Fruit fly (Drosophila melanogaster) whole organism, wandering third instar larva: ENCODE results near the gene 5PtaseI.

ENCODE experiments used
- Abd-B ChIP-seq: fragments of >200 bp; optimal IDR thresholded peaks from 2 replicates; lab custom pipeline; 2017; ENCODE audit warnings: missing biosample characterization, missing genetic modification characterization
- CG32264 ChIP-seq: fragments of 200-800 bp; sonication (Bioruptor generic); optimal IDR thresholded peaks from 2 replicates; lab custom pipeline; 2016; ENCODE audit warnings: missing biosample characterization, missing genetic modification characterization
- CG9705 ChIP-seq: fragments of 200-800 bp; sonication (Bioruptor generic); optimal IDR thresholded peaks from 2 replicates; lab custom pipeline; 2018; ENCODE audit warnings: missing biosample characterization, mild to moderate bottlenecking, missing genetic modification characterization
- CrebA ChIP-seq: fragments of 200-800 bp; sonication (Bioruptor generic); optimal IDR thresholded peaks from 2 replicates; lab custom pipeline; 2016; ENCODE audit warnings: missing biosample characterization, mild to moderate bottlenecking, missing genetic modification characterization, borderline replicate concordance
- Dfd ChIP-seq: fragments of >200 bp; optimal IDR thresholded peaks from 2 replicates; lab custom pipeline; 2017; ENCODE audit warnings: missing biosample characterization, missing genetic modification characterization
- Dif ChIP-seq: fragments of 200-275, 200-300 bp; sonication (Bioruptor generic); optimal IDR thresholded peaks from 2 replicates; lab custom pipeline; 2018; ENCODE audit warnings: missing biosample characterization, missing genetic modification characterization; ENCODE audit not compliant: partially characterized antibody
- GATAd ChIP-seq: sonication (Bioruptor generic); optimal IDR thresholded peaks from 2 replicates; lab custom pipeline; 2016; ENCODE audit warnings: missing biosample characterization, missing genetic modification characterization
- HLH106 ChIP-seq: fragments of 200-800 bp; optimal IDR thresholded peaks from 3 replicates; lab custom pipeline; 2019; ENCODE audit warnings: missing biosample characterization, mild to moderate bottlenecking, missing genetic modification characterization, moderate library complexity
- Hnf4 ChIP-seq: fragments of 200-800 bp; sonication (Bioruptor generic); optimal IDR thresholded peaks from 2 replicates; lab custom pipeline; 2016; ENCODE audit warnings: missing biosample characterization, mild to moderate bottlenecking, missing genetic modification characterization
- Hr78 ChIP-seq: fragments of >200 bp; optimal IDR thresholded peaks from 2 replicates; lab custom pipeline; 2017; ENCODE audit warnings: missing biosample characterization, missing genetic modification characterization
- Hr83 ChIP-seq: fragments of 200-300 bp; sonication (Bioruptor generic); optimal IDR thresholded peaks from 2 replicates; lab custom pipeline; 2016; ENCODE audit warnings: missing biosample characterization, mild to moderate bottlenecking, missing genetic modification characterization, moderate library complexity; ENCODE audit not compliant: poor library complexity, severe bottlenecking
- Jra ChIP-seq: sonication (Bioruptor generic); optimal IDR thresholded peaks from 2 replicates; lab custom pipeline; 2016; ENCODE audit warnings: missing biosample characterization, missing genetic modification characterization
- Mio ChIP-seq: sonication (Bioruptor generic); optimal IDR thresholded peaks from 2 replicates; lab custom pipeline; 2016; ENCODE audit warnings: missing biosample characterization, missing genetic modification characterization
- Myc ChIP-seq: fragments of >200 bp; optimal IDR thresholded peaks from 2 replicates; lab custom pipeline; 2017
- N ChIP-seq: fragments of >200 bp; optimal IDR thresholded peaks from 2 replicates; lab custom pipeline; 2018; ENCODE audit warnings: missing biosample characterization, missing external identifiers, missing genetic modification characterization
- OdsH ChIP-seq: fragments of 200-800 bp; sonication (Bioruptor generic); optimal IDR thresholded peaks from 2 replicates; lab custom pipeline; 2016; ENCODE audit warnings: missing biosample characterization, mild to moderate bottlenecking, missing genetic modification characterization
- Rel ChIP-seq, 2 experiments: fragments of 200-800 bp; sonication (Bioruptor generic) in 1 of 2; optimal IDR thresholded peaks; 2 replicates in 1 of 2; 3 replicates in 1 of 2; lab custom pipeline; 2016 to 2019; ENCODE audit warnings: mild to moderate bottlenecking in 2 of 2, missing biosample characterization in 2 of 2, missing genetic modification characterization in 2 of 2, moderate library complexity in 1 of 2
- Sp1 ChIP-seq: fragments of 200-800 bp; sonication (Bioruptor generic); optimal IDR thresholded peaks from 3 replicates; lab custom pipeline; 2019; ENCODE audit warnings: missing biosample characterization, mild to moderate bottlenecking, missing genetic modification characterization, moderate library complexity
- Vsx2 ChIP-seq: fragments of 200-300, 225-300 bp; sonication (Bioruptor generic); optimal IDR thresholded peaks from 2 replicates; lab custom pipeline; 2018; ENCODE audit warnings: missing biosample characterization, missing genetic modification characterization; ENCODE audit not compliant: partially characterized antibody
- br ChIP-seq: fragments of 200-800 bp; sonication (Bioruptor generic); optimal IDR thresholded peaks from 2 replicates; lab custom pipeline; 2016; ENCODE audit warnings: missing biosample characterization, missing genetic modification characterization
- brk ChIP-seq: fragments of 200-800 bp; sonication (Bioruptor generic); optimal IDR thresholded peaks from 2 replicates; lab custom pipeline; 2016; ENCODE audit warnings: missing biosample characterization, mild to moderate bottlenecking, missing genetic modification characterization
- dl ChIP-seq, 2 experiments: fragments of 175-275, 200-275 bp in 1 of 2; fragments of 200-275 bp in 1 of 2; sonication (Bioruptor generic); optimal IDR thresholded peaks; lab custom pipeline; 2018; ENCODE audit warnings: mild to moderate bottlenecking in 2 of 2, missing biosample characterization in 2 of 2, missing genetic modification characterization in 2 of 2, moderate library complexity in 2 of 2; ENCODE audit not compliant: partially characterized antibody in 2 of 2, insufficient read depth in 1 of 2
- dmrt93B ChIP-seq: fragments of 200-800 bp; sonication (Bioruptor generic); optimal IDR thresholded peaks from 2 replicates; lab custom pipeline; 2018; ENCODE audit warnings: missing biosample characterization, mild to moderate bottlenecking, missing genetic modification characterization
- dsf ChIP-seq: sonication (Bioruptor generic); optimal IDR thresholded peaks from 2 replicates; lab custom pipeline; 2016; ENCODE audit warnings: missing biosample characterization, missing genetic modification characterization, borderline replicate concordance
- ey ChIP-seq: fragments of 200-800 bp; sonication (Bioruptor generic); optimal IDR thresholded peaks from 2 replicates; lab custom pipeline; 2016; ENCODE audit warnings: missing biosample characterization, missing genetic modification characterization
- foxo ChIP-seq, 2 experiments: fragments of 200-800 bp; sonication (Bioruptor generic); optimal IDR thresholded peaks; 2 replicates in 1 of 2; 3 replicates in 1 of 2; lab custom pipeline; 2016 to 2017; ENCODE audit warnings: missing biosample characterization in 2 of 2, missing genetic modification characterization in 2 of 2
- fru ChIP-seq: fragments of 200-800 bp; sonication (Bioruptor generic); optimal IDR thresholded peaks from 3 replicates; lab custom pipeline; 2016; ENCODE audit warnings: missing biosample characterization, mild to moderate bottlenecking, missing genetic modification characterization
- h ChIP-seq: fragments of 200-800 bp; sonication (Bioruptor generic); optimal IDR thresholded peaks from 3 replicates; lab custom pipeline; 2016; ENCODE audit warnings: missing biosample characterization, mild to moderate bottlenecking, missing genetic modification characterization
- jim ChIP-seq: fragments of 175-275, 200-325 bp; sonication (Bioruptor generic); optimal IDR thresholded peaks from 2 replicates; lab custom pipeline; 2016; ENCODE audit warnings: missing biosample characterization, mild to moderate bottlenecking, missing genetic modification characterization
- lola ChIP-seq: fragments of >200 bp; optimal IDR thresholded peaks from 2 replicates; lab custom pipeline; 2017; ENCODE audit warnings: missing biosample characterization, missing genetic modification characterization
- pan ChIP-seq: fragments of >200 bp; optimal IDR thresholded peaks from 2 replicates; lab custom pipeline; 2017
- psq ChIP-seq: fragments of 200-800 bp; sonication (Bioruptor generic); optimal IDR thresholded peaks from 3 replicates; lab custom pipeline; 2017; ENCODE audit warnings: missing biosample characterization, mild to moderate bottlenecking, missing genetic modification characterization, moderate library complexity
- rgr ChIP-seq: fragments of 200-800 bp; sonication (Bioruptor generic); optimal IDR thresholded peaks from 3 replicates; lab custom pipeline; 2016; ENCODE audit warnings: missing biosample characterization, mild to moderate bottlenecking, missing genetic modification characterization
- sage ChIP-seq: fragments of 200-800 bp; sonication (Bioruptor generic); optimal IDR thresholded peaks from 2 replicates; lab custom pipeline; 2016; ENCODE audit warnings: missing biosample characterization, mild to moderate bottlenecking, missing genetic modification characterization
- sv ChIP-seq: fragments of 200-800 bp; sonication (Bioruptor generic); optimal IDR thresholded peaks from 3 replicates; lab custom pipeline; 2016; ENCODE audit warnings: missing biosample characterization, missing genetic modification characterization
- tai ChIP-seq: sonication (Bioruptor generic); optimal IDR thresholded peaks from 2 replicates; lab custom pipeline; 2016; ENCODE audit warnings: missing biosample characterization, missing genetic modification characterization
- usp ChIP-seq: fragments of >200 bp; optimal IDR thresholded peaks from 2 replicates; lab custom pipeline; 2017; ENCODE audit warnings: missing biosample characterization, missing genetic modification characterization
- woc ChIP-seq: sonication (Bioruptor generic); optimal IDR thresholded peaks from 2 replicates; lab custom pipeline; 2016; ENCODE audit warnings: missing biosample characterization, mild to moderate bottlenecking, missing genetic modification characterization

5PtaseI gene

DNA sequence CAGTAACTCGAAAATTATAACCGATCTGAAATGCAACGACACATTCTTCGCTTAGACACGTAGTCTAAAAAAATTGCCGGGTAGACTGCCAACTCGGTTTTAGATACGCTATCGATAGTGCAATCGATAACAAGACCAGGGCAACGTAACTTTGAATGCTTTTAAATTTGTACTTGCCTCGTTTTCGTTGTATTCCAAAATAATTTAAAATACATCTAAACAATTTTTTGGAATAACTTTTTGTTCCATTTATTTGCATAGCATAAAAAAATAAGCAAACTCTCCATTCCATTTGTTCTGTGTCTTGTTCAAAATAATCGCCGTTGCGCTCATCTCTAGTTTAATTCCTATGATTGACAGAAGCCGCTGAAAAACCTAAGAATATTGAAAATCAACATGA is 24.6 kb upstream of the 5PtaseI start, which contains the start of the genes Stt3B and CG11839:
Gene Stt3B, minus strand, starts transcription at position 69 of the 400 bp plus-strand sequence.
Gene CG11839, plus strand, starts transcription at position 359 of the 400 bp plus-strand sequence.
- TF ChIP-seq fru (GFP tag; lab: Kevin White, UChicago) (no peak), lola (no peak), usp (GFP tag; lab: Kevin White, UChicago) (no peak), CG32264 (GFP tag; lab: Kevin White, UChicago) (peak; percentile 1), dmrt93B (GFP tag; lab: Kevin White, UChicago) (no peak), pan (no peak), Rel (GFP tag; optimal IDR thresholded peaks at IDR 0.05; lab: Kevin White, UChicago) (no peak), Rel (tag; optimal IDR thresholded peaks at IDR 0.05; lab: Kevin White, UChicago) (peak; percentile 61), GATAd (GFP tag; lab: Kevin White, UChicago) (no peak), Abd-B (no peak), Sp1 (GFP tag; lab: Kevin White, UChicago) (no peak), Hnf4 (GFP tag; lab: Kevin White, UChicago) (peak; percentile 89), Vsx2 (GFP tag; lab: Kevin White, UChicago) (no peak), sage (GFP tag; lab: Kevin White, UChicago) (peak; percentile 2), Hr78 (GFP tag; lab: Kevin White, UChicago) (no peak), N (GFP tag; lab: Kevin White, UChicago) (no peak), h (GFP tag; lab: Kevin White, UChicago) (peak; percentile 85), dl (GFP tag; optimal IDR thresholded peaks at IDR 0.05; lab: Kevin White, UChicago; ENCODE audit: insufficient read depth in 1 of 2, partially characterized antibody in 2 of 2) (no peak), rgr (GFP tag; lab: Kevin White, UChicago) (no peak), Dif (no peak), ey (GFP tag; lab: Kevin White, UChicago) (peak; percentile 78), dsf (GFP tag; lab: Kevin White, UChicago) (peak; percentile 84), Dfd (GFP tag; lab: Kevin White, UChicago) (no peak), CrebA (no peak), sv (GFP tag; lab: Kevin White, UChicago) (peak; percentile 59), brk (GFP tag; lab: Kevin White, UChicago) (no peak), br (no peak), Hr83 (GFP tag; lab: Kevin White, UChicago) (peak; percentile 29), foxo (GFP tag; optimal IDR thresholded peaks at IDR 0.05; lab: Kevin White, UChicago) (peak in 1 of 2 experiments; percentile 84), HLH106 (peak; percentile 83), jim (GFP tag; lab: Kevin White, UChicago) (no peak), OdsH (peak; percentile 75), Jra (GFP tag; lab: Kevin White, UChicago) (peak; percentile 91), Myc (no peak), woc (peak; percentile 87), tai (GFP tag; lab: Kevin White, UChicago) (no peak), psq (GFP tag; lab: Kevin White, UChicago) (peak; percentile 61), Mio (GFP tag; lab: Kevin White, UChicago) (no peak), CG9705 (GFP tag; lab: Kevin White, UChicago) (peak; percentile 60)

DNA sequence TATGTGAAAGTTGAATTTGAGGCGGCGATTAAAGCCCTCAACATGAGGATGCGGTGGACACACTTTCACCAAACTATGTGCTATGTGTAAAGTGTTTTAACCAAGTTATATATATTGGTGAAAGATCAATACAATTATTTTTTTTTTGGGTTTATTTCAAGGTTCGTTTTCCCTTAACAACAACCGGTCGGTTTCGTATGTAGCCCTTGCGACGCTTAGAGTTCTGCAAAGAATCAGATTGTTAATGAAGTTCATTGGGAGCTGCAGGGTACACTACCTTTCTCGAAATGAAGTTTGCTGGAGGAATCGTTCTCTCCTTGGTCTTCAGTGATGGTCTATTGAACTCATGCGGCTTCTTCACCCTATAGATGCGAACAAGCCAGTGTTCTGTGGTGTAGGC is 21.9 kb upstream of the 5PtaseI start:
- TF ChIP-seq OdsH (no peak), sage (GFP tag; lab: Kevin White, UChicago) (no peak), Myc (no peak), br (no peak), tai (GFP tag; lab: Kevin White, UChicago) (no peak), Hr78 (GFP tag; lab: Kevin White, UChicago) (no peak), Jra (GFP tag; lab: Kevin White, UChicago) (no peak), Dfd (GFP tag; lab: Kevin White, UChicago) (no peak), CG32264 (GFP tag; lab: Kevin White, UChicago) (no peak), GATAd (GFP tag; lab: Kevin White, UChicago) (no peak), rgr (GFP tag; lab: Kevin White, UChicago) (no peak), usp (GFP tag; lab: Kevin White, UChicago) (no peak), sv (GFP tag; lab: Kevin White, UChicago) (no peak), Sp1 (GFP tag; lab: Kevin White, UChicago) (no peak), Mio (GFP tag; lab: Kevin White, UChicago) (no peak), dmrt93B (GFP tag; lab: Kevin White, UChicago) (no peak), Hnf4 (GFP tag; lab: Kevin White, UChicago) (no peak), N (GFP tag; lab: Kevin White, UChicago) (no peak), lola (no peak), CG9705 (GFP tag; lab: Kevin White, UChicago) (no peak)
